Worm (Caenorhabditis elegans) whole organism, L1 larva: Measurements from ENCODE around the gene F54E4.4.

Source experiments
- C34B4.2 ChIP-seq: sonication (generic microtip); optimal IDR thresholded peaks from 2 replicates; lab custom pipeline; 2017; ENCODE audit warnings: mild to moderate bottlenecking, missing genetic modification characterization, missing compliant biosample characterization
- aly-2 ChIP-seq: fragments of 150-350 bp; optimal IDR thresholded peaks from 2 replicates; lab custom pipeline; 2014; ENCODE audit warnings: missing biosample characterization, missing genetic modification characterization
- ceh-8 ChIP-seq: fragments of 200-800 bp; sonication (Bioruptor generic); optimal IDR thresholded peaks from 2 replicates; lab custom pipeline; 2018; ENCODE audit warnings: mild to moderate bottlenecking, missing genetic modification characterization, moderate library complexity, missing compliant biosample characterization
- ceh-82 ChIP-seq, 3 experiments: fragments of 150-350 bp in 1 of 3; sonication (generic microtip) in 2 of 3; optimal IDR thresholded peaks; 2 replicates each; lab custom pipeline; 2014 to 2017; ENCODE audit warnings: missing biosample characterization in 3 of 3, missing genetic modification characterization in 3 of 3
- dpl-1 ChIP-seq, 3 experiments: fragments of 150-350 bp in 2 of 3; sonication (generic microtip) in 1 of 3; optimal IDR thresholded peaks; 2 replicates each; lab custom pipeline; 2014 to 2017; ENCODE audit warnings: missing biosample characterization in 3 of 3, missing genetic modification characterization in 3 of 3, missing genetic modification reagents in 3 of 3
- dsc-1 ChIP-seq: sonication (generic microtip); optimal IDR thresholded peaks from 2 replicates; lab custom pipeline; 2016; ENCODE audit warnings: mild to moderate bottlenecking, missing genetic modification characterization, missing compliant biosample characterization
- efl-1 ChIP-seq, 4 experiments: fragments of 150-350 bp; optimal IDR thresholded peaks in 3 of 4; peaks in 1 of 4; 1 replicate in 1 of 4; 2 replicates in 3 of 4; lab custom pipeline; 2014; ENCODE audit warnings: missing biosample characterization in 2 of 4, missing genetic modification characterization in 2 of 4, missing genetic modification reagents in 2 of 4
- egl-13 ChIP-seq: sonication (generic microtip); optimal IDR thresholded peaks from 2 replicates; lab custom pipeline; 2016; ENCODE audit warnings: missing genotype, missing genetic modification reagents, missing genetic modification characterization, missing compliant biosample characterization
- egl-27 ChIP-seq, 2 experiments: fragments of 150-350 bp in 1 of 2; sonication (generic microtip); optimal IDR thresholded peaks; 3 replicates each; lab custom pipeline; 2017 to 2018; ENCODE audit warnings: missing biosample characterization in 2 of 2, missing genetic modification characterization in 2 of 2, missing genetic modification reagents in 2 of 2
- fkh-10 ChIP-seq: sonication (generic microtip); optimal IDR thresholded peaks from 2 replicates; lab custom pipeline; 2017; ENCODE audit warnings: missing biosample characterization, missing genetic modification reagents, missing genetic modification characterization
- fkh-8 ChIP-seq: sonication (generic microtip); optimal IDR thresholded peaks from 2 replicates; lab custom pipeline; 2016; ENCODE audit warnings: mild to moderate bottlenecking, missing genetic modification characterization, missing compliant biosample characterization
- irx-1 ChIP-seq: sonication (generic microtip); optimal IDR thresholded peaks from 2 replicates; lab custom pipeline; 2016; ENCODE audit warnings: missing genetic modification characterization, missing compliant biosample characterization
- isw-1 ChIP-seq: fragments of 200-800 bp; sonication (Bioruptor generic); IDR thresholded peaks from 2 replicates; pipeline ENCODE4 v1.3.6; 2022; ENCODE audit warnings: missing genetic modification characterization, missing compliant biosample characterization
- lin-14 ChIP-seq: fragments of 200-800 bp; sonication (Bioruptor generic); optimal IDR thresholded peaks from 2 replicates; lab custom pipeline; 2018; ENCODE audit warnings: mild to moderate bottlenecking, missing genetic modification characterization, moderate library complexity, missing compliant biosample characterization
- lin-35 ChIP-seq, 2 experiments: fragments of 150-350 bp; optimal IDR thresholded peaks; 2 replicates each; lab custom pipeline; 2014; ENCODE audit warnings: missing biosample characterization in 2 of 2, missing genetic modification characterization in 2 of 2, missing genetic modification reagents in 2 of 2
- lin-39 ChIP-seq: fragments of 150-350 bp; optimal IDR thresholded peaks from 2 replicates; lab custom pipeline; 2014; ENCODE audit warnings: missing biosample characterization, missing genetic modification reagents, missing genetic modification characterization
- lsy-2 ChIP-seq, 2 experiments: fragments of 150-350 bp; optimal IDR thresholded peaks; 2 replicates each; lab custom pipeline; 2014; ENCODE audit warnings: missing biosample characterization in 2 of 2, missing genetic modification characterization in 2 of 2
- mdl-1 ChIP-seq, 2 experiments: fragments of 150-350 bp; optimal IDR thresholded peaks; 2 replicates each; lab custom pipeline; 2014 to 2017; ENCODE audit warnings: missing biosample characterization in 2 of 2, missing genetic modification characterization in 2 of 2, inconsistent platforms in 1 of 2
- mep-1 ChIP-seq: fragments of 150-350 bp; optimal IDR thresholded peaks from 2 replicates; lab custom pipeline; 2014; ENCODE audit warnings: missing biosample characterization, missing genetic modification characterization
- nhr-19 ChIP-seq: fragments of 200-800 bp; sonication (Bioruptor generic); conservative IDR thresholded peaks from 2 replicates; pipeline ENCODE4 v1.3.6; 2022; ENCODE audit warnings: missing genetic modification characterization, missing compliant biosample characterization
- nhr-20 ChIP-seq: sonication (generic microtip); optimal IDR thresholded peaks from 2 replicates; lab custom pipeline; 2016; ENCODE audit warnings: mild to moderate bottlenecking, missing genetic modification characterization, missing compliant biosample characterization
- nhr-47 ChIP-seq: sonication (generic microtip); optimal IDR thresholded peaks from 2 replicates; lab custom pipeline; 2016; ENCODE audit warnings: mild to moderate bottlenecking, missing genetic modification characterization, moderate library complexity, missing compliant biosample characterization
- nhr-71 ChIP-seq: sonication (generic microtip); optimal IDR thresholded peaks from 2 replicates; lab custom pipeline; 2016; ENCODE audit warnings: mild to moderate bottlenecking, missing genetic modification characterization, moderate library complexity, missing compliant biosample characterization
- nhr-76 ChIP-seq: sonication (generic microtip); optimal IDR thresholded peaks from 2 replicates; lab custom pipeline; 2017; ENCODE audit warnings: missing biosample characterization, missing genetic modification characterization
- nhr-77 ChIP-seq: fragments of 150-350 bp; optimal IDR thresholded peaks from 2 replicates; lab custom pipeline; 2014; ENCODE audit warnings: missing biosample characterization, missing genetic modification characterization
- nhr-85 ChIP-seq: sonication (generic microtip); peaks from one replicate; lab custom pipeline; 2016; ENCODE audit warnings: missing genetic modification characterization, inconsistent platforms, missing compliant biosample characterization
- pag-3 ChIP-seq: sonication (generic microtip); optimal IDR thresholded peaks from 2 replicates; lab custom pipeline; 2017; ENCODE audit warnings: missing genetic modification characterization, mild to moderate bottlenecking, missing compliant biosample characterization, antibody characterized with exemption, borderline replicate concordance; ENCODE audit not compliant: insufficient read depth
- rnt-1 ChIP-seq: sonication (generic microtip); optimal IDR thresholded peaks from 2 replicates; lab custom pipeline; 2016; ENCODE audit warnings: mild to moderate bottlenecking, missing genetic modification characterization, moderate library complexity, missing compliant biosample characterization
- skn-1 ChIP-seq: fragments of 150-350 bp; optimal IDR thresholded peaks from 2 replicates; lab custom pipeline; 2014; ENCODE audit warnings: missing biosample characterization, missing genetic modification characterization
- snpc-4 ChIP-seq: fragments of 150-350 bp; optimal IDR thresholded peaks from 2 replicates; lab custom pipeline; 2014; ENCODE audit warnings: missing biosample characterization, missing genetic modification characterization
- snu-23 ChIP-seq: sonication (generic microtip); optimal IDR thresholded peaks from 2 replicates; lab custom pipeline; 2016; ENCODE audit warnings: missing genetic modification characterization, missing compliant biosample characterization
- swsn-7 ChIP-seq: sonication (generic microtip); optimal IDR thresholded peaks from 2 replicates; lab custom pipeline; 2016; ENCODE audit warnings: missing genetic modification characterization, missing compliant biosample characterization
- tbx-2 ChIP-seq: sonication (generic microtip); optimal IDR thresholded peaks from 2 replicates; lab custom pipeline; 2016; ENCODE audit warnings: missing genetic modification characterization, missing compliant biosample characterization
- unc-30 ChIP-seq: sonication (generic microtip); optimal IDR thresholded peaks from 2 replicates; lab custom pipeline; 2017; ENCODE audit warnings: missing biosample characterization, missing genetic modification characterization
- unc-62 ChIP-seq: fragments of 150-350 bp; optimal IDR thresholded peaks from 2 replicates; lab custom pipeline; 2014; ENCODE audit warnings: missing biosample characterization, missing genetic modification reagents, missing genetic modification characterization
- unc-86 ChIP-seq: sonication (generic microtip); optimal IDR thresholded peaks from 2 replicates; lab custom pipeline; 2016; ENCODE audit warnings: missing genetic modification characterization, missing compliant biosample characterization
- xbp-1 ChIP-seq: sonication (generic microtip); optimal IDR thresholded peaks from 2 replicates; lab custom pipeline; 2016; ENCODE audit warnings: missing genetic modification characterization, missing compliant biosample characterization
- ztf-11 ChIP-seq, 2 experiments: sonication (generic microtip); optimal IDR thresholded peaks; 2 replicates each; lab custom pipeline; 2016 to 2017; ENCODE audit warnings: missing genetic modification characterization in 2 of 2, missing biosample characterization in 1 of 2, missing compliant biosample characterization in 1 of 2
- ztf-4 ChIP-seq: fragments of 150-350 bp; optimal IDR thresholded peaks from 2 replicates; lab custom pipeline; 2014; ENCODE audit warnings: missing biosample characterization, missing genetic modification characterization

F54E4.4 gene

DNA sequence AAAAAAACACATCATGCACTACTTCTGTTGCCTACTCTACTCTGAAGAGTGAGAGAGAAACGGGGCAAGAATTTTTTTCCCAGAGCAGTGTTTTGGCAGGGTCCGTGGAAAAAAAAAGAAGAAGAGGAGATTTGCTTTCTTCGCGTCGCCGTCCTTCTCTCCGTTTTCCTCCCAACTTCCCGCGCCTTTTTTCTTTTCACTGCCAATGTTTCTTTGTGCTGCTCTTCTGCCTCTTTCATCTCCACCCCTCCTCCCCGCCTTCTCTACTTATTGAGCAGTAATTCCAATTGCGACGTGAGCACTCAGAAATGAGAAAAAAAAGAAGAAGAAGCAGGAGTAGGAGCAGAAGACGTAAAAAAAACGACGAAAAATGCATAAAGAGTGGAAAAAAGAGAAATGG is 5.4 kb downstream of the F54E4.4 start:
- TF ChIP-seq nhr-47 = peak; percentile 63
- TF ChIP-seq isw-1 = peak; percentile 32
- peak in 1 of 2 experiments; percentile 16 for TF ChIP-seq egl-27 (tag; optimal IDR thresholded peaks at IDR 0.05; lab: Kevin White, UChicago)
- TF ChIP-seq ztf-4 (tag; lab: Kevin White, UChicago) = no peak
- TF ChIP-seq pag-3 = peak; percentile 49
- peak; percentile 28 for TF ChIP-seq xbp-1 (tag; lab: Kevin White, UChicago)
- no peak for TF ChIP-seq efl-1 (optimal IDR thresholded peaks at IDR 0.05; lab: Kevin White, UChicago)
- peak in 1 of 2 experiments; percentile 77 for TF ChIP-seq efl-1 (GFP tag; optimal IDR thresholded peaks at IDR 0.05 in 1 of 2; lab: Kevin White, UChicago)
- TF ChIP-seq fkh-10 (GFP tag; lab: Kevin White, UChicago) = peak; percentile 90
- TF ChIP-seq ceh-8 = peak; percentile 51
- peak; percentile 47 for TF ChIP-seq rnt-1 (tag; lab: Kevin White, UChicago)
- no peak for TF ChIP-seq aly-2 (tag; lab: Kevin White, UChicago)
- TF ChIP-seq unc-86 (tag; lab: Kevin White, UChicago) = peak; percentile 67
- TF ChIP-seq fkh-8 (tag; lab: Kevin White, UChicago) = peak; percentile 58
- no peak for TF ChIP-seq skn-1 (tag; lab: Kevin White, UChicago)
- TF ChIP-seq dpl-1 (GFP tag; optimal IDR thresholded peaks at IDR 0.05; lab: Kevin White, UChicago) = peak in 1 of 3 experiments; percentile 31
- TF ChIP-seq ceh-82 (tag; optimal IDR thresholded peaks at IDR 0.05; lab: Kevin White, UChicago) = peak in 2 of 3 experiments; percentile 33 to 74
- TF ChIP-seq irx-1 (tag; lab: Kevin White, UChicago) = no peak
- TF ChIP-seq nhr-71 = peak; percentile 67
- TF ChIP-seq dsc-1 (tag; lab: Kevin White, UChicago) = peak; percentile 31
- TF ChIP-seq lin-14 (GFP tag; lab: Kevin White, UChicago) = peak; percentile 94
- TF ChIP-seq mep-1 = peak; percentile 44
- peak; percentile 53 for TF ChIP-seq snu-23
- TF ChIP-seq nhr-20 (tag; lab: Kevin White, UChicago) = peak; percentile 23
- peak in 1 of 2 experiments; percentile 55 for TF ChIP-seq lsy-2 (tag; optimal IDR thresholded peaks at IDR 0.05; lab: Kevin White, UChicago)
- peak; percentile 52 for TF ChIP-seq egl-13 (tag; lab: Kevin White, UChicago)
- no peak for TF ChIP-seq lin-35 (GFP tag; optimal IDR thresholded peaks at IDR 0.05; lab: Kevin White, UChicago)
- no peak for TF ChIP-seq C34B4.2 (tag; lab: Kevin White, UChicago)
- peak; percentile 65 for TF ChIP-seq tbx-2 (tag; lab: Kevin White, UChicago)
- peak; percentile 45 for TF ChIP-seq swsn-7 (tag; lab: Kevin White, UChicago)
- TF ChIP-seq nhr-76 (tag; lab: Kevin White, UChicago) = no peak

ce11 chrX:14637445-14637844 is 7.8 kb downstream of the F54E4.4 start:
- no peak for TF ChIP-seq mdl-1 (tag; optimal IDR thresholded peaks at IDR 0.05; lab: Kevin White, UChicago)
- peak; percentile 95 for TF ChIP-seq snpc-4 (tag; lab: Kevin White, UChicago)
- TF ChIP-seq unc-62 (GFP tag; lab: Kevin White, UChicago) = no peak

ce11 chrX:14636712-14637111 is 8.6 kb downstream of the F54E4.4 start:
- TF ChIP-seq unc-30 (tag; lab: Kevin White, UChicago) (no peak), isw-1 (peak; percentile 37; the same call in 1 of the 2 replicates), fkh-10 (GFP tag; lab: Kevin White, UChicago) (peak; percentile 40), nhr-19 (GFP tag; lab: Robert Waterston, UW) (peak; percentile 37; the same call in 1 of the 2 replicates), ztf-11 (tag; optimal IDR thresholded peaks at IDR 0.05; lab: Kevin White, UChicago) (no peak), irx-1 (tag; lab: Kevin White, UChicago) (no peak), nhr-77 (tag; lab: Kevin White, UChicago) (no peak), nhr-71 (peak; percentile 18), fkh-8 (tag; lab: Kevin White, UChicago) (peak; percentile 70), nhr-85 (tag; lab: Kevin White, UChicago) (no peak), lin-39 (tag; lab: Kevin White, UChicago) (no peak), xbp-1 (tag; lab: Kevin White, UChicago) (no peak), ceh-82 (tag; optimal IDR thresholded peaks at IDR 0.05; lab: Kevin White, UChicago) (peak in 2 of 3 experiments; percentile 55 to 60), lin-14 (GFP tag; lab: Kevin White, UChicago) (peak; percentile 86), snpc-4 (tag; lab: Kevin White, UChicago) (peak; percentile 20), lsy-2 (tag; optimal IDR thresholded peaks at IDR 0.05; lab: Kevin White, UChicago) (peak in 1 of 2 experiments; percentile 34), ceh-8 (peak; percentile 25)
